Worm (Caenorhabditis elegans): ENCODE data around the gene ZC13.1.

DNA sequence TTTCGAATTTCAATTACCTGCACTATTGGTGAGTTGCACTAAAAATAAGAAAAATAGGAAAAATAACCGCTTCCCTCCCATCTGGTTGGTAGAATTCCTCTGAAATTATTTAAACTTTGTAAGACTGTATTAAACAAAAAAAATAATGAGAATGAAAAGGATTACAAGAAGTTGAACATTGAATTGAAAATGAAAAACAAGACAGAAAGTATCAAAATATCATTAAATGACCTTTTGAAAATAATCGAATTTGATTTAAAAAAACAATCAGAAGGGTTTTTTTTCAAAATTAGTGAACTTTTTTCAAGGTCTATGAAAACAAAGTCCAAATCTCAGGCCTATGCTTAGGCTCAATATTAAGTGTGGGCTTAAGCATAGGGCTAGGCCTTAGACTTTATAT is 25.6 kb upstream of the ZC13.1 start, which contains the start of gene igcm-1:
- TF ChIP-seq dpl-1 (GFP tag; optimal IDR thresholded peaks at IDR 0.05) (no peak), pqm-1 (tag; optimal IDR thresholded peaks at IDR 0.05) (no peak), nhr-47 (tag; optimal IDR thresholded peaks at IDR 0.05) (no peak), snpc-4 (tag; optimal IDR thresholded peaks at IDR 0.05) (no peak), nhr-12 (tag; optimal IDR thresholded peaks at IDR 0.05) (no peak), elt-2 (tag; optimal IDR thresholded peaks at IDR 0.05) (no peak), C34B4.2 (tag; optimal IDR thresholded peaks at IDR 0.05) (no peak), nhr-76 (tag; optimal IDR thresholded peaks at IDR 0.05) (no peak), lsy-2 (tag; optimal IDR thresholded peaks at IDR 0.05) (no peak), skn-1 (tag; optimal IDR thresholded peaks at IDR 0.05) (no peak)

Data from whole organism, L1 larva.